Fruit fly (Drosophila melanogaster) whole organism, prepupa: ENCODE data around the gene Pax.

ENCODE experiments used
- CG10669 ChIP-seq: fragments of 200-800 bp; sonication (Bioruptor generic); optimal IDR thresholded peaks from 3 replicates; lab custom pipeline; 2018; ENCODE audit warnings: missing biosample characterization, mild to moderate bottlenecking, missing genetic modification characterization, moderate library complexity
- CG11762 ChIP-seq: fragments of 200-800 bp; sonication (Bioruptor generic); optimal IDR thresholded peaks from 3 replicates; lab custom pipeline; 2016; ENCODE audit warnings: missing biosample characterization, missing genetic modification characterization; ENCODE audit not compliant: insufficient read depth
- CG11902 ChIP-seq: fragments of 200-800 bp; sonication (Bioruptor generic); optimal IDR thresholded peaks from 3 replicates; lab custom pipeline; 2016; ENCODE audit warnings: missing biosample characterization, missing genetic modification characterization
- CG1621 ChIP-seq: fragments of 200-800 bp; sonication (Bioruptor generic); optimal IDR thresholded peaks from 3 replicates; lab custom pipeline; 2018; ENCODE audit warnings: missing biosample characterization, mild to moderate bottlenecking, missing genetic modification characterization
- CG3032 ChIP-seq: fragments of 200-800 bp; optimal IDR thresholded peaks from 2 replicates; lab custom pipeline; 2019; ENCODE audit warnings: missing biosample characterization, mild to moderate bottlenecking, missing genetic modification characterization, moderate library complexity
- CG31627 ChIP-seq: fragments of 200-800 bp; sonication (Bioruptor generic); optimal IDR thresholded peaks from 3 replicates; lab custom pipeline; 2016; ENCODE audit warnings: missing biosample characterization, missing genetic modification characterization
- CG34406 ChIP-seq: fragments of 200-800 bp; sonication (Bioruptor generic); optimal IDR thresholded peaks from 3 replicates; lab custom pipeline; 2016; ENCODE audit warnings: missing biosample characterization, missing genetic modification characterization
- CG4318 ChIP-seq: fragments of 200-800 bp; sonication (Bioruptor generic); optimal IDR thresholded peaks from 3 replicates; lab custom pipeline; 2017; ENCODE audit warnings: missing biosample characterization, mild to moderate bottlenecking, missing genetic modification characterization
- CG6163 ChIP-seq: fragments of 200-800 bp; sonication (Bioruptor generic); IDR thresholded peaks from 3 replicates; pipeline ENCODE4 v1.3.6; 2022; ENCODE audit warnings: missing biosample characterization, missing genetic modification characterization
- CG6276 ChIP-seq: fragments of 200-800 bp; sonication (Bioruptor generic); optimal IDR thresholded peaks from 2 replicates; lab custom pipeline; 2017; ENCODE audit warnings: missing biosample characterization, mild to moderate bottlenecking, missing genetic modification characterization
- CG9139 ChIP-seq: fragments of 200-800 bp; sonication (Bioruptor generic); optimal IDR thresholded peaks from 3 replicates; lab custom pipeline; 2017; ENCODE audit warnings: missing biosample characterization, mild to moderate bottlenecking, missing genetic modification characterization
- Eip75B ChIP-seq: fragments of 200-800 bp; sonication (Bioruptor generic); optimal IDR thresholded peaks from 3 replicates; lab custom pipeline; 2016; ENCODE audit warnings: missing biosample characterization, missing genetic modification characterization
- Eip78C ChIP-seq: fragments of 200-800 bp; sonication (Bioruptor generic); peaks from one replicate; lab custom pipeline; 2016; ENCODE audit warnings: missing biosample characterization, missing genetic modification characterization
- Ets21C ChIP-seq: fragments of 200-800 bp; sonication (Bioruptor generic); optimal IDR thresholded peaks from 3 replicates; lab custom pipeline; 2016; ENCODE audit warnings: missing biosample characterization, missing genetic modification characterization
- Gug ChIP-seq: fragments of 200-800 bp; sonication (Bioruptor generic); IDR thresholded peaks from 2 replicates; pipeline ENCODE4 v1.3.6; 2022; ENCODE audit warnings: missing biosample characterization, missing genetic modification characterization
- Hr39 ChIP-seq: fragments of 200-800 bp; sonication (Bioruptor generic); optimal IDR thresholded peaks from 2 replicates; lab custom pipeline; 2016; ENCODE audit warnings: missing biosample characterization, missing genetic modification characterization
- Hr4 ChIP-seq: fragments of 200-800 bp; sonication (Bioruptor generic); optimal IDR thresholded peaks from 3 replicates; lab custom pipeline; 2016; ENCODE audit warnings: missing biosample characterization, missing genetic modification characterization
- OdsH ChIP-seq: fragments of 200-800 bp; sonication (Bioruptor generic); optimal IDR thresholded peaks from 3 replicates; lab custom pipeline; 2016; ENCODE audit warnings: missing biosample characterization, missing genetic modification characterization
- Smox ChIP-seq: fragments of 200-800 bp; sonication (Bioruptor generic); optimal IDR thresholded peaks from 3 replicates; lab custom pipeline; 2016; ENCODE audit warnings: missing biosample characterization, missing genetic modification characterization
- Sox14 ChIP-seq: fragments of 200-800 bp; sonication (Bioruptor generic); optimal IDR thresholded peaks from 3 replicates; lab custom pipeline; 2016; ENCODE audit warnings: missing biosample characterization, missing genetic modification characterization
- cyc ChIP-seq: fragments of 200-800 bp; sonication (Bioruptor generic); optimal IDR thresholded peaks from 3 replicates; lab custom pipeline; 2016; ENCODE audit warnings: missing biosample characterization, missing genetic modification characterization
- dsx ChIP-seq: fragments of 200-800 bp; optimal IDR thresholded peaks from 3 replicates; lab custom pipeline; 2019; ENCODE audit warnings: missing biosample characterization, mild to moderate bottlenecking, missing genetic modification characterization, moderate library complexity; ENCODE audit not compliant: poor library complexity, severe bottlenecking
- eg ChIP-seq: fragments of 200-800 bp; sonication (Bioruptor generic); IDR thresholded peaks from 3 replicates; pipeline ENCODE4 v1.3.6; 2022; ENCODE audit warnings: missing biosample characterization, missing genetic modification characterization
- esn ChIP-seq: fragments of 200-800 bp; sonication (Bioruptor generic); optimal IDR thresholded peaks from 2 replicates; lab custom pipeline; 2016; ENCODE audit warnings: missing biosample characterization, mild to moderate bottlenecking, missing genetic modification characterization, moderate library complexity
- fd59A ChIP-seq: fragments of 200-800 bp; sonication (Bioruptor generic); optimal IDR thresholded peaks from 2 replicates; lab custom pipeline; 2017; ENCODE audit warnings: missing biosample characterization, mild to moderate bottlenecking, missing genetic modification characterization, missing genetic modification reagents
- fkh ChIP-seq: fragments of 200-800 bp; sonication (Bioruptor generic); optimal IDR thresholded peaks from 3 replicates; lab custom pipeline; 2017; ENCODE audit warnings: missing biosample characterization, mild to moderate bottlenecking, missing genetic modification characterization, moderate library complexity
- lz ChIP-seq: fragments of 200-800 bp; sonication (Bioruptor generic); optimal IDR thresholded peaks from 3 replicates; lab custom pipeline; 2016; ENCODE audit warnings: missing biosample characterization, missing genetic modification characterization
- net ChIP-seq: fragments of 200-800 bp; sonication (Bioruptor generic); optimal IDR thresholded peaks from 3 replicates; lab custom pipeline; 2016; ENCODE audit warnings: missing biosample characterization, missing genetic modification characterization
- salr ChIP-seq, 2 experiments: fragments of 200-800 bp; sonication (Bioruptor generic); optimal IDR thresholded peaks; 3 replicates each; lab custom pipeline; 2016 to 2018; ENCODE audit warnings: missing biosample characterization in 2 of 2, missing genetic modification characterization in 2 of 2, mild to moderate bottlenecking in 1 of 2
- spab ChIP-seq: fragments of 200-800 bp; sonication (Bioruptor generic); optimal IDR thresholded peaks from 2 replicates; lab custom pipeline; 2017; ENCODE audit warnings: missing biosample characterization, mild to moderate bottlenecking, missing genetic modification characterization, missing genetic modification reagents
- ss ChIP-seq, 2 experiments: fragments of 200-800 bp; sonication (Bioruptor generic); optimal IDR thresholded peaks; 2 replicates in 1 of 2; 3 replicates in 1 of 2; lab custom pipeline; 2017 to 2018; ENCODE audit warnings: mild to moderate bottlenecking in 2 of 2, missing biosample characterization in 2 of 2, missing genetic modification characterization in 2 of 2, moderate library complexity in 1 of 2
- svp ChIP-seq: fragments of 200-800 bp; sonication (Bioruptor generic); peaks from one replicate; lab custom pipeline; 2016; ENCODE audit warnings: missing biosample characterization, missing genetic modification characterization
- topi ChIP-seq: fragments of 200-800 bp; sonication (Bioruptor generic); optimal IDR thresholded peaks from 3 replicates; lab custom pipeline; 2016; ENCODE audit warnings: missing biosample characterization, missing genetic modification characterization
- vri ChIP-seq: fragments of 200-800 bp; sonication (Bioruptor generic); optimal IDR thresholded peaks from 3 replicates; lab custom pipeline; 2016; ENCODE audit warnings: missing biosample characterization, mild to moderate bottlenecking, missing genetic modification characterization

Pax gene

DNA sequence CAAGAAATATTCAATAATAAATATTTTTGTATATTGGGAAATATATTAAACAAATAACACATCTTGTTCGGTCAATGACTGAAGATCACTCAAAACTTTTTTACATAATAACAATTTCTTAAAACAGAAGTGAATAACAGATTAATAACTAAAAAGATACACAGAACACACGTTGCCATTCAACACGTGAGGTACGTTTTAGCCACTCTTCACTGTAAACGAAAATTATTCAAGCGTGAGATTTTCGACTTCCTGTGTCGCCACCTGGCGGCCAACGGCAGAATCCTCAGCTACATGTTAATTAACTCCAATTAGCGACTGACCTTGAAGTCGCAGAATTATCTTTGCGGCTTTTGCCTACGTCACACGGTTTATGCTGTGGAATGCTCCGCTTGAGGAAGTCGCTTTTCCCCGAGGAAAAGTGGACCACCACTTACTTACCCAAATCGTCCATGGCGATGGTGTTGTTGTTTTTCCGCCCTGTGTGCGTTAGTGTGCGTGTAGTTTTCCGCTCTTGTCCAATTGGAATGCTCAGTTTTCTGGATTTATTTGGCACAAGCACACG lies 549 bp downstream of the Pax start (continued):
- TF ChIP-seq vri (peak; percentile 62), CG11902 (GFP tag; lab: Kevin White, UChicago) (peak; percentile 21), CG34406 (peak; percentile 52), cyc (peak; percentile 53), fd59A (GFP tag; lab: Kevin White, UChicago) (peak; percentile 0), CG10669 (GFP tag; lab: Kevin White, UChicago) (peak; percentile 50), fkh (GFP tag; lab: Kevin White, UChicago) (no peak), CG31627 (GFP tag; lab: Kevin White, UChicago) (peak; percentile 57), ss (GFP tag; optimal IDR thresholded peaks at IDR 0.05; lab: Kevin White, UChicago) (no peak), net (GFP tag; lab: Kevin White, UChicago) (peak; percentile 66), Eip75B (GFP tag; lab: Kevin White, UChicago) (peak; percentile 20), CG6276 (peak; percentile 6), Ets21C (GFP tag; lab: Kevin White, UChicago) (peak; percentile 47), salr (GFP tag; optimal IDR thresholded peaks at IDR 0.05; lab: Kevin White, UChicago) (peak in 1 of 2 experiments; percentile 11), lz (GFP tag; lab: Kevin White, UChicago) (peak; percentile 50), Gug (GFP tag; lab: Robert Waterston, UW) (no peak), CG3032 (peak; percentile 57), esn (peak; percentile 73), spab (GFP tag; lab: Kevin White, UChicago) (no peak), CG9139 (GFP tag; lab: Kevin White, UChicago) (no peak), Smox (peak; percentile 68), CG11762 (GFP tag; lab: Kevin White, UChicago) (peak; percentile 28)

DNA sequence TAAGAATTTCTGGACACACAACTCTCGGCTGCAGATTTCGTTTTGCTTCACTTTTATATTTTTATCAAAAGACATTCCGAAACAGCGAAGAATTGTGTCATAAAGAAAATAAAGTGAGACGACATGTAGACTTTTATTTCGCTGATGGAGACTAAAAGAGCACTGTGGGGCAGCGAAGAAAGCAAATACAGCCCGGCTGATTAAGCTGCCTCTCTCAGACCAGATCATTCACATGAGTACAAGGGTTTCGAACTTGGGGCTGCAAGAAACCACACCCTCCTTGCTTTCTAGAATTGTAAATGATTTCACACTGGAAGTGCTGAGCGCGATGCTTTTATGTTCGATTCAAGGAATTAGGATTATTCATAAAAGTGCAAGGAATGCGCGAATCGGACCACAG lies 1.3 kb downstream of the Pax start:
- no peak for TF ChIP-seq Hr4 (GFP tag; lab: Kevin White, UChicago)
- no peak for TF ChIP-seq CG3032
- TF ChIP-seq Gug (GFP tag; lab: Robert Waterston, UW), result no peak
- TF ChIP-seq CG9139 (GFP tag; lab: Kevin White, UChicago), result peak; percentile 1
- peak; percentile 44 for TF ChIP-seq vri
- TF ChIP-seq ss (GFP tag; optimal IDR thresholded peaks at IDR 0.05; lab: Kevin White, UChicago), result peak in 1 of 2 experiments; percentile 7
- TF ChIP-seq Sox14 (GFP tag; lab: Kevin White, UChicago), result no peak
- TF ChIP-seq OdsH (GFP tag; lab: Kevin White, UChicago), result no peak
- 0 out of 3 replicates have a peak, but pooled peaks have one; percentile 36 for TF ChIP-seq CG6163 (GFP tag; lab: Robert Waterston, UW)
- TF ChIP-seq CG10669 (GFP tag; lab: Kevin White, UChicago), result no peak
- TF ChIP-seq esn, result no peak
- peak; percentile 80 for TF ChIP-seq svp (GFP tag; lab: Kevin White, UChicago)
- no peak for TF ChIP-seq Hr39
- TF ChIP-seq, all 60 proteins: peak for 5

DNA sequence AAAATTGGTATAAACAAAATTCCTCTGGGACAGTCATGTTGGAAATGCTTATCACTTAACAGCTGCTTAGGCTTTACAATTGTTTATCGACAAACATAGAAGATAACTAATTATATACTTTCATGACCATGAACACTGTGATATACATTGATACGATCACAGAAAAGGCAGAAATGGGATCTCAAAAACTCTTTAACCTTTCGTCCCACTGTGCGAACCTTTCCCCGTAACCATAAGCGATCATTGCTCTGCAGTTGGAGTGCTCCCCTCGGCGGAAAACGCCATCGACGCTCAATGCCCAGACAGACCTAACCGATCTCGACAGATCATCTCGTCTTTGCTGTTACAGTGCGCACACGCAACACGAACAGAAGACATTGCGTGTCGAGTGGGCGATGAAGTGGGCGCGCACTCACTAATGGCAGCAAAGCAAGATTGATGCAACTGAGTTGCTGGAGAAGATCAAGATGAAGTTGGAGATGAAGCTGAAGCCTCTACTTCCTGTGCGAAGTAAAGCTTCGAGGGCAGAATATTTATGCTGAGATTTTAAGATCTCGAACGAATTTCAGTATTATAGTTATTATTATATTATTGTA lies 2.0 kb downstream of the Pax start:
- TF ChIP-seq Hr4 (GFP tag; lab: Kevin White, UChicago), result peak; percentile 3
- no peak for TF ChIP-seq esn
- TF ChIP-seq CG3032, result no peak
- TF ChIP-seq Eip78C (GFP tag; lab: Kevin White, UChicago), result peak; percentile 77
- peak; percentile 5 for TF ChIP-seq CG4318 (GFP tag; lab: Kevin White, UChicago)
- TF ChIP-seq ss (GFP tag; optimal IDR thresholded peaks at IDR 0.05; lab: Kevin White, UChicago), result peak in 1 of 2 experiments; percentile 88
- no peak for TF ChIP-seq fkh (GFP tag; lab: Kevin White, UChicago)
- TF ChIP-seq CG1621 (tag; lab: Kevin White, UChicago), result no peak
- no peak for TF ChIP-seq Smox
- 0 out of 3 replicates have a peak, but pooled peaks have one; percentile 26 for TF ChIP-seq CG6163 (GFP tag; lab: Robert Waterston, UW)
- TF ChIP-seq Gug (GFP tag; lab: Robert Waterston, UW), result peak; percentile 28; the same call in 1 of the 2 replicates
- peak; percentile 32 for TF ChIP-seq svp (GFP tag; lab: Kevin White, UChicago)
- TF ChIP-seq topi, result peak; percentile 1
- TF ChIP-seq dsx (GFP tag; lab: Kevin White, UChicago), result peak; percentile 17
- TF ChIP-seq eg (GFP tag; lab: Robert Waterston, UW), result peak; percentile 57; the same call in 2 of the 3 replicates
- TF ChIP-seq CG10669 (GFP tag; lab: Kevin White, UChicago), result no peak
- TF ChIP-seq, all 60 proteins: peak for 10
